Worm (Caenorhabditis elegans) whole organism, L2 larva: Measurements from ENCODE around the gene F08D12.3.
A peak's percentile ranks its signal among the peaks of the same experiment; 100 is the strongest.

Experiments
- C34F6.9 ChIP-seq: fragments of 150-350 bp; optimal IDR thresholded peaks from 2 replicates; lab custom pipeline; 2014; ENCODE audit warnings: missing biosample characterization, missing genetic modification characterization
- F13H6.1 ChIP-seq: sonication (generic microtip); optimal IDR thresholded peaks from 2 replicates; lab custom pipeline; 2016; ENCODE audit warnings: missing genetic modification characterization, missing compliant biosample characterization
- R02D3.7 ChIP-seq: fragments of 150-350 bp; optimal IDR thresholded peaks from 2 replicates; lab custom pipeline; 2014; ENCODE audit warnings: missing biosample characterization, missing genetic modification characterization
- Y55F3AM.14 ChIP-seq: fragments of 200-800 bp; sonication (Bioruptor generic); optimal IDR thresholded peaks from 2 replicates; lab custom pipeline; 2018; ENCODE audit warnings: mild to moderate bottlenecking, missing genetic modification characterization, missing compliant biosample characterization
- ZK546.5 ChIP-seq: sonication (generic microtip); optimal IDR thresholded peaks from 2 replicates; lab custom pipeline; 2017; ENCODE audit warnings: missing biosample characterization, missing genetic modification characterization
- alr-1 ChIP-seq: fragments of 150-350 bp; optimal IDR thresholded peaks from 2 replicates; lab custom pipeline; 2014; ENCODE audit warnings: missing biosample characterization, missing genetic modification characterization
- aly-2 ChIP-seq: fragments of 150-350 bp; optimal IDR thresholded peaks from 2 replicates; lab custom pipeline; 2014; ENCODE audit warnings: missing biosample characterization, missing genetic modification characterization
- ama-1 ChIP-seq: fragments of 150-350 bp; optimal IDR thresholded peaks from 2 replicates; lab custom pipeline; 2018; ENCODE audit warnings: inconsistent platforms
- blmp-1 ChIP-seq: sonication (generic microtip); optimal IDR thresholded peaks from 2 replicates; lab custom pipeline; 2017; ENCODE audit warnings: missing genetic modification characterization, mild to moderate bottlenecking, missing compliant biosample characterization, antibody characterized with exemption, moderate library complexity; ENCODE audit not compliant: insufficient read depth
- ceh-16 ChIP-seq: fragments of 150-350 bp; optimal IDR thresholded peaks from 2 replicates; lab custom pipeline; 2014; ENCODE audit warnings: missing biosample characterization, missing genetic modification characterization
- ceh-82 ChIP-seq: fragments of 150-350 bp; optimal IDR thresholded peaks from 2 replicates; lab custom pipeline; 2014; ENCODE audit warnings: missing biosample characterization, missing genetic modification characterization
- crh-2 ChIP-seq: sonication (generic microtip); optimal IDR thresholded peaks from 2 replicates; lab custom pipeline; 2017; ENCODE audit warnings: missing biosample characterization, missing genetic modification characterization
- dmd-4 ChIP-seq: sonication (generic microtip); optimal IDR thresholded peaks from 2 replicates; lab custom pipeline; 2017; ENCODE audit warnings: missing biosample characterization, missing genetic modification characterization
- egl-27 ChIP-seq: sonication (generic microtip); optimal IDR thresholded peaks from 3 replicates; lab custom pipeline; 2017; ENCODE audit warnings: missing biosample characterization, missing genetic modification reagents, missing genetic modification characterization
- elt-1 ChIP-seq: fragments of 150-350 bp; optimal IDR thresholded peaks from 2 replicates; lab custom pipeline; 2014; ENCODE audit warnings: missing biosample characterization, missing genetic modification characterization
- elt-3 ChIP-seq: sonication (generic microtip); optimal IDR thresholded peaks from 2 replicates; lab custom pipeline; 2017; ENCODE audit warnings: missing biosample characterization, missing genetic modification characterization
- fos-1 ChIP-seq: fragments of 150-350 bp; optimal IDR thresholded peaks from 2 replicates; lab custom pipeline; 2014; ENCODE audit warnings: missing biosample characterization, missing genetic modification characterization
- gmeb-1 ChIP-seq: fragments of 150-350 bp; optimal IDR thresholded peaks from 2 replicates; lab custom pipeline; 2014; ENCODE audit warnings: missing biosample characterization, missing genetic modification characterization
- lin-11 ChIP-seq: fragments of 150-350 bp; sonication (generic microtip); optimal IDR thresholded peaks from 2 replicates; lab custom pipeline; 2014; ENCODE audit warnings: missing biosample characterization, missing genetic modification characterization, inconsistent platforms, mixed read lengths
- lin-13 ChIP-seq: fragments of 150-350 bp; optimal IDR thresholded peaks from 2 replicates; lab custom pipeline; 2014; ENCODE audit warnings: missing biosample characterization, missing genetic modification reagents, missing genetic modification characterization
- lin-39 ChIP-seq: fragments of 150-350 bp; optimal IDR thresholded peaks from 2 replicates; lab custom pipeline; 2014; ENCODE audit warnings: missing biosample characterization, missing genetic modification reagents, missing genetic modification characterization
- lsy-2 ChIP-seq, 2 experiments: fragments of 150-350 bp in 1 of 2; sonication (generic microtip) in 1 of 2; optimal IDR thresholded peaks; 2 replicates each; lab custom pipeline; 2014 to 2017; ENCODE audit warnings: missing biosample characterization in 2 of 2, missing genetic modification characterization in 2 of 2
- mab-5 ChIP-seq: fragments of 150-350 bp; optimal IDR thresholded peaks from 2 replicates; lab custom pipeline; 2014; ENCODE audit warnings: missing biosample characterization, missing genetic modification characterization
- mbf-1 ChIP-seq: sonication (generic microtip); optimal IDR thresholded peaks from 2 replicates; lab custom pipeline; 2017; ENCODE audit warnings: missing biosample characterization, missing genetic modification characterization
- mdl-1 ChIP-seq, 2 experiments: fragments of 150-350 bp in 1 of 2; sonication (generic microtip) in 1 of 2; optimal IDR thresholded peaks; 2 replicates each; lab custom pipeline; 2017; ENCODE audit warnings: missing biosample characterization in 2 of 2, missing genetic modification characterization in 2 of 2
- nhr-10 ChIP-seq: sonication (generic microtip); optimal IDR thresholded peaks from 2 replicates; lab custom pipeline; 2017; ENCODE audit warnings: missing biosample characterization, missing genetic modification characterization
- nhr-11 ChIP-seq: fragments of 150-350 bp; optimal IDR thresholded peaks from 2 replicates; lab custom pipeline; 2014; ENCODE audit warnings: missing biosample characterization, missing genetic modification characterization
- nhr-12 ChIP-seq: fragments of 150-350 bp; optimal IDR thresholded peaks from 2 replicates; lab custom pipeline; 2014; ENCODE audit warnings: missing biosample characterization, missing genetic modification characterization
- nhr-129 ChIP-seq: fragments of 150-350 bp; optimal IDR thresholded peaks from 2 replicates; lab custom pipeline; 2014; ENCODE audit warnings: missing biosample characterization, missing genetic modification characterization
- nhr-21 ChIP-seq: fragments of 150-350 bp; optimal IDR thresholded peaks from 2 replicates; lab custom pipeline; 2014; ENCODE audit warnings: missing biosample characterization, missing genetic modification characterization
- nhr-23 ChIP-seq: fragments of 150-350 bp; optimal IDR thresholded peaks from 2 replicates; lab custom pipeline; 2014; ENCODE audit warnings: missing biosample characterization, missing genetic modification reagents, missing genetic modification characterization
- nhr-237 ChIP-seq: fragments of 150-350 bp; optimal IDR thresholded peaks from 2 replicates; lab custom pipeline; 2014; ENCODE audit warnings: missing biosample characterization, missing genetic modification characterization
- nhr-25 ChIP-seq: fragments of 150-350 bp; sonication (generic microtip); optimal IDR thresholded peaks from 3 replicates; lab custom pipeline; 2014; ENCODE audit warnings: missing biosample characterization, missing genetic modification characterization
- nhr-6 ChIP-seq: fragments of 150-350 bp; optimal IDR thresholded peaks from 2 replicates; lab custom pipeline; 2014; ENCODE audit warnings: missing biosample characterization, missing genetic modification characterization
- nhr-77 ChIP-seq: fragments of 150-350 bp; optimal IDR thresholded peaks from 2 replicates; lab custom pipeline; 2014; ENCODE audit warnings: missing biosample characterization, missing genetic modification characterization
- peb-1 ChIP-seq: fragments of 150-350 bp; optimal IDR thresholded peaks from 2 replicates; lab custom pipeline; 2014; ENCODE audit warnings: missing biosample characterization, missing genetic modification characterization
- sem-4 ChIP-seq: fragments of 150-350 bp; optimal IDR thresholded peaks from 2 replicates; lab custom pipeline; 2014; ENCODE audit warnings: missing biosample characterization, missing genetic modification reagents, missing genetic modification characterization
- skn-1 ChIP-seq: sonication (generic microtip); optimal IDR thresholded peaks from 2 replicates; lab custom pipeline; 2017; ENCODE audit warnings: missing biosample characterization, missing genetic modification characterization
- sma-3 ChIP-seq: sonication (generic microtip); optimal IDR thresholded peaks from 2 replicates; lab custom pipeline; 2016; ENCODE audit warnings: missing genetic modification reagents, missing genetic modification characterization, missing compliant biosample characterization
- sma-9 ChIP-seq, 2 experiments: fragments of 150-350 bp in 1 of 2; sonication (generic microtip) in 1 of 2; optimal IDR thresholded peaks; 2 replicates each; lab custom pipeline; 2014 to 2016; ENCODE audit warnings: missing genetic modification characterization in 2 of 2, mild to moderate bottlenecking in 1 of 2, missing biosample characterization in 1 of 2, missing compliant biosample characterization in 1 of 2, missing genetic modification reagents in 1 of 2, moderate library complexity in 1 of 2
- snpc-4 ChIP-seq: fragments of 150-350 bp; optimal IDR thresholded peaks from 2 replicates; lab custom pipeline; 2014; ENCODE audit warnings: missing biosample characterization, missing genetic modification characterization
- unc-39 ChIP-seq: fragments of 150-350 bp; optimal IDR thresholded peaks from 2 replicates; lab custom pipeline; 2014; ENCODE audit warnings: missing biosample characterization, missing genetic modification characterization
- unc-55 ChIP-seq: fragments of 150-350 bp; sonication (generic microtip); optimal IDR thresholded peaks from 3 replicates; lab custom pipeline; 2014; ENCODE audit warnings: missing biosample characterization, missing genetic modification reagents, missing genetic modification characterization
- unc-62 ChIP-seq: fragments of 150-350 bp; optimal IDR thresholded peaks from 2 replicates; lab custom pipeline; 2014; ENCODE audit warnings: missing biosample characterization, missing genetic modification reagents, missing genetic modification characterization
- zag-1 ChIP-seq: fragments of 150-350 bp; optimal IDR thresholded peaks from 2 replicates; lab custom pipeline; 2014; ENCODE audit warnings: missing biosample characterization, missing genetic modification characterization
- ztf-1 ChIP-seq: fragments of 200-800 bp; sonication (Bioruptor generic); conservative IDR thresholded peaks from 2 replicates; pipeline ENCODE4 v1.3.6; 2022; ENCODE audit warnings: missing genetic modification characterization, missing compliant biosample characterization
- ztf-11 ChIP-seq: sonication (generic microtip); optimal IDR thresholded peaks from 2 replicates; lab custom pipeline; 2017; ENCODE audit warnings: missing biosample characterization, missing genetic modification characterization
- ztf-4 ChIP-seq: fragments of 150-350 bp; optimal IDR thresholded peaks from 2 replicates; lab custom pipeline; 2014; ENCODE audit warnings: missing biosample characterization, missing genetic modification characterization

Gene F08D12.3

DNA sequence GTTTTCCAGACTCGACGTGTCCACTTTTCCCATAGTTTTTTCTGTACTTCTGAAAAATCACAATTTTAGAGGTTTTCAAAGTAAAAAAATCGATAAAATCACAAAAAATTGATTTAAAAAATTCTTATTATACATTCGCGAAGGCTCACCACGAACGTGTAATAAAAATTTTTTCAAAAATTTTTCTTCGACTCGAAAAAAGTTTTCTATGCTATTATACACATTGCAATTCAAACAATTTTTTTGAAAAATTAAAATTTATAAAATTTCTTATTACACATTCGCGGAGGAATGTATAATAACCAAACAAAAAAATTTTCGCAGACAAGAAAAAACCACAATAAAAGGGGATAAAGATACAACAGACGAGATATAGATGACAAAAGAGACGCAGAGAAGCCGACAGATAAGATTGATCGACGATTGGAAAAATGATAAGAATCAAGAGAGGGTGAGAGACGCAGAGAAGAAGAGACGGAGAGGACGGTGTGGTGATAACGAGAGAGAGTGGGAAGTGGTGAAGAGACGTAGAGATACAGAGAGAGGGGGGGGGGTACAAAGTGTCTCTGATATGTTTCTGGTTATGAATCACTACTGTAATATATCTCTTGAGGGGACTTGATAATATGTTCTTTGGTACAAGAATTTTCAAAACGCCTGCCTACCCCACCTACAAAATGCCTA is 21.3 kb downstream of the F08D12.3 start, which contains the start of gene nhr-119:
nhr-119 (minus strand) TSS at position 51 of the 684 bp plus-strand sequence.
- peak; percentile 75 for TF ChIP-seq gmeb-1 (tag; lab: Kevin White, UChicago)
- no peak for TF ChIP-seq ceh-82
- peak; percentile 15 for TF ChIP-seq mab-5 (tag; lab: Kevin White, UChicago)
- peak; percentile 44 for TF ChIP-seq nhr-6 (tag; lab: Kevin White, UChicago)
- TF ChIP-seq mbf-1 (tag; lab: Kevin White, UChicago) = no peak
- peak; percentile 90 for TF ChIP-seq nhr-21 (tag; lab: Kevin White, UChicago)
- no peak for TF ChIP-seq nhr-10 (tag; lab: Kevin White, UChicago)
- no peak for TF ChIP-seq nhr-237 (tag; lab: Kevin White, UChicago)
- peak; percentile 27 for TF ChIP-seq sem-4 (tag; lab: Kevin White, UChicago)
- no peak for TF ChIP-seq zag-1
- TF ChIP-seq lin-11 = no peak
- TF ChIP-seq elt-3 (tag; lab: Kevin White, UChicago) = no peak
- no peak for TF ChIP-seq R02D3.7
- peak; percentile 46 for TF ChIP-seq skn-1 (tag; lab: Kevin White, UChicago)
- no peak for TF ChIP-seq ceh-16
- TF ChIP-seq nhr-12 (tag; lab: Kevin White, UChicago) = no peak
- TF ChIP-seq dmd-4 (tag; lab: Kevin White, UChicago) = no peak
- peak; percentile 79 for TF ChIP-seq lin-13 (GFP tag; lab: Kevin White, UChicago)
- peak; percentile 93 for TF ChIP-seq sma-9 (GFP tag; optimal IDR thresholded peaks at IDR 0.05; lab: Kevin White, UChicago)
- TF ChIP-seq sma-9 (tag; optimal IDR thresholded peaks at IDR 0.05; lab: Kevin White, UChicago) = no peak
- peak; percentile 86 for TF ChIP-seq nhr-25 (tag; lab: Kevin White, UChicago)
- TF ChIP-seq Y55F3AM.14 = no peak
- no peak for TF ChIP-seq ZK546.5
- TF ChIP-seq unc-39 (tag; lab: Kevin White, UChicago) = no peak
- no peak for TF ChIP-seq ztf-1
- peak; percentile 53 to 65 for TF ChIP-seq mdl-1 (tag; optimal IDR thresholded peaks at IDR 0.05; lab: Kevin White, UChicago)
- peak in 1 of 2 experiments; percentile 73 for TF ChIP-seq lsy-2 (tag; optimal IDR thresholded peaks at IDR 0.05; lab: Kevin White, UChicago)
- no peak for TF ChIP-seq lin-39
- TF ChIP-seq nhr-129 = peak; percentile 30
- TF ChIP-seq peb-1 (tag; lab: Kevin White, UChicago) = no peak
- TF ChIP-seq C34F6.9 (tag; lab: Kevin White, UChicago) = peak; percentile 38
- no peak for TF ChIP-seq nhr-23 (tag; lab: Kevin White, UChicago)
- no peak for TF ChIP-seq nhr-11 (tag; lab: Kevin White, UChicago)
- peak; percentile 94 for TF ChIP-seq fos-1
- TF ChIP-seq snpc-4 = no peak
- no peak for TF ChIP-seq ama-1
- TF ChIP-seq nhr-77 (tag; lab: Kevin White, UChicago) = peak; percentile 40
- TF ChIP-seq unc-62 (GFP tag; lab: Kevin White, UChicago) = peak; percentile 47
- peak; percentile 66 for TF ChIP-seq crh-2 (tag; lab: Kevin White, UChicago)
- peak; percentile 96 for TF ChIP-seq sma-3 (GFP tag; lab: Kevin White, UChicago)
- TF ChIP-seq unc-55 = no peak
- peak; percentile 52 for TF ChIP-seq ztf-4
- no peak for TF ChIP-seq alr-1 (tag; lab: Kevin White, UChicago)
- TF ChIP-seq egl-27 (tag; lab: Kevin White, UChicago) = peak; percentile 77
- TF ChIP-seq blmp-1 (tag; lab: Kevin White, UChicago) = peak; percentile 79
- TF ChIP-seq aly-2 = no peak
- TF ChIP-seq elt-1 (tag; lab: Kevin White, UChicago) = peak; percentile 63
- no peak for TF ChIP-seq ztf-11 (tag; lab: Kevin White, UChicago)
- TF ChIP-seq F13H6.1 (tag; lab: Kevin White, UChicago) = peak; percentile 85
